Fruit fly (Drosophila melanogaster) S2 (cell line): ENCODE data around the gene Chchd2.

Source experiments
- CG8478 ChIP-seq: fragments of >200 bp; optimal IDR thresholded peaks from 2 replicates; lab custom pipeline; 2018
- CTCF ChIP-seq, 2 experiments: fragments of >200 bp; optimal IDR thresholded peaks; 2 replicates each; lab custom pipeline; 2018

DNA sequence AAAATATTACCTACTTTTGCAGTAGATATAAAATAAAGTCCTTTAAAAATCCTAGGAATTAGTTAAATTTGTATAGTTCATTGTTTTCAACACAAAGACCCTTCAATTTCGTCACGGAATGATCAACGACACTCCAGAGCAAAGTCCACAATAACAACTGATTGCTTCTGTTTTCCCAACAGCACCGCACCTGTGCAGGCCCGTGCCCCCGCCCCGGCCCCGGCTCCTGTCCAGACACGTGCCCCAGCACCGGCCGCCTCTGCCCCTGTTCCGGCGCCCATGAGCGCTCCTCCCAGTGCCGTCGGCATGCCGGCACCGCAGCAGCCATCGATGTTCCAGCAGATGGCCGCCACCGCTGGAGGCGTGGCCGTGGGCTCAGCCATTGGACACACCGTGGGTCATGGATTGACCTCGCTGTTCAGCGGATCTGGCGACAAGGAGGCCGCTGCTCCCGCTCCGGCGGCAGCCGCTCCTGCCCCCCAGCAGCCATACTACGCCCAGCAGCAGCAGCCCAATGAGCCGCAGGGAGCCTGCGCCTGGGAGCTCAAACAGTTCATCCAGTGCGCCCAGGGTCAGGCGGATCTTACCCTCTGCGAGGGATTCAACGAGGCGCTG is 958 bp downstream of the Chchd2 start:
- no peak for TF ChIP-seq CG8478 (lab: Kevin White, UChicago)
- no peak for TF ChIP-seq CTCF (optimal IDR thresholded peaks at IDR 0.05; lab: Kevin White, UChicago)
